Worm (Caenorhabditis elegans) whole organism, L3 larva: ENCODE measurements around the gene lgc-11.
A peak's percentile ranks its signal among the peaks of the same experiment; 100 is the strongest.

Experiments
- ZK546.5 ChIP-seq: sonication (generic microtip); optimal IDR thresholded peaks from 2 replicates; lab custom pipeline; 2017; ENCODE audit warnings: missing biosample characterization, missing genetic modification characterization
- aly-2 ChIP-seq: fragments of 150-350 bp; optimal IDR thresholded peaks from 2 replicates; lab custom pipeline; 2014; ENCODE audit warnings: missing biosample characterization, missing genetic modification characterization
- ama-1 ChIP-seq: fragments of 150-350 bp; optimal IDR thresholded peaks from 2 replicates; lab custom pipeline; 2018
- ceh-16 ChIP-seq: sonication (generic microtip); optimal IDR thresholded peaks from 2 replicates; lab custom pipeline; 2017; ENCODE audit warnings: missing biosample characterization, missing genetic modification characterization
- ceh-82 ChIP-seq: fragments of 150-350 bp; optimal IDR thresholded peaks from 2 replicates; lab custom pipeline; 2014; ENCODE audit warnings: missing biosample characterization, missing genetic modification characterization
- egl-27 ChIP-seq: sonication (generic microtip); optimal IDR thresholded peaks from 4 replicates; lab custom pipeline; 2017; ENCODE audit warnings: missing biosample characterization, missing genetic modification reagents, missing genetic modification characterization
- egl-5 ChIP-seq: fragments of 150-350 bp; optimal IDR thresholded peaks from 2 replicates; lab custom pipeline; 2017; ENCODE audit warnings: missing biosample characterization, missing genetic modification reagents, missing genetic modification characterization, inconsistent platforms
- elt-1 ChIP-seq: fragments of 150-350 bp; optimal IDR thresholded peaks from 2 replicates; lab custom pipeline; 2014; ENCODE audit warnings: missing biosample characterization, missing genetic modification characterization
- elt-3 ChIP-seq, 3 experiments: fragments of 150-350 bp in 1 of 3; sonication (generic microtip) in 2 of 3; optimal IDR thresholded peaks; 2 replicates in 2 of 3; 4 replicates in 1 of 3; lab custom pipeline; 2014 to 2017; ENCODE audit warnings: missing biosample characterization in 3 of 3, missing genetic modification characterization in 3 of 3
- hmg-11 ChIP-seq: sonication (generic microtip); optimal IDR thresholded peaks from 2 replicates; lab custom pipeline; 2016; ENCODE audit warnings: missing genetic modification characterization, missing compliant biosample characterization
- jun-1 ChIP-seq: fragments of 150-350 bp; optimal IDR thresholded peaks from 2 replicates; lab custom pipeline; 2014; ENCODE audit warnings: missing biosample characterization, missing genetic modification reagents, missing genetic modification characterization
- lin-39 ChIP-seq: fragments of 150-350 bp; optimal IDR thresholded peaks from 2 replicates; lab custom pipeline; 2018; ENCODE audit warnings: missing biosample characterization, missing genetic modification reagents, missing genetic modification characterization
- lsy-12 ChIP-seq: sonication (generic microtip); optimal IDR thresholded peaks from 2 replicates; lab custom pipeline; 2016; ENCODE audit warnings: mild to moderate bottlenecking, missing genetic modification characterization, missing compliant biosample characterization
- mml-1 ChIP-seq: fragments of 150-350 bp; sonication (generic microtip); optimal IDR thresholded peaks from 3 replicates; lab custom pipeline; 2014; ENCODE audit warnings: missing biosample characterization, missing genetic modification characterization
- nfya-1 ChIP-seq: sonication (generic microtip); optimal IDR thresholded peaks from 2 replicates; lab custom pipeline; 2017; ENCODE audit warnings: missing genetic modification characterization, mild to moderate bottlenecking, missing compliant biosample characterization, antibody characterized with exemption, moderate library complexity; ENCODE audit not compliant: insufficient read depth
- nhr-11 ChIP-seq: fragments of 150-350 bp; optimal IDR thresholded peaks from 2 replicates; lab custom pipeline; 2014; ENCODE audit warnings: missing biosample characterization, missing genetic modification characterization
- nhr-23 ChIP-seq: fragments of 150-350 bp; optimal IDR thresholded peaks from 2 replicates; lab custom pipeline; 2014; ENCODE audit warnings: missing biosample characterization, missing genetic modification reagents, missing genetic modification characterization
- nhr-237 ChIP-seq: fragments of 150-350 bp; optimal IDR thresholded peaks from 2 replicates; lab custom pipeline; 2014; ENCODE audit warnings: missing biosample characterization, missing genetic modification characterization
- nhr-25 ChIP-seq: sonication (generic microtip); optimal IDR thresholded peaks from 2 replicates; lab custom pipeline; 2017; ENCODE audit warnings: missing biosample characterization, missing genetic modification characterization
- nhr-28 ChIP-seq: fragments of 150-350 bp; optimal IDR thresholded peaks from 2 replicates; lab custom pipeline; 2014; ENCODE audit warnings: missing biosample characterization, missing genetic modification characterization
- nhr-43 ChIP-seq: sonication (generic microtip); optimal IDR thresholded peaks from 2 replicates; lab custom pipeline; 2016; ENCODE audit warnings: mild to moderate bottlenecking, missing genetic modification characterization, missing compliant biosample characterization; ENCODE audit not compliant: poor library complexity, severe bottlenecking
- nhr-77 ChIP-seq: fragments of 150-350 bp; optimal IDR thresholded peaks from 2 replicates; lab custom pipeline; 2014; ENCODE audit warnings: missing biosample characterization, missing genetic modification characterization
- pqm-1 ChIP-seq: fragments of 150-350 bp; optimal IDR thresholded peaks from 2 replicates; lab custom pipeline; 2017; ENCODE audit warnings: missing biosample characterization, missing genetic modification characterization, inconsistent platforms
- sea-2 ChIP-seq: fragments of 150-350 bp; sonication (generic microtip); optimal IDR thresholded peaks from 4 replicates; lab custom pipeline; 2014; ENCODE audit warnings: missing biosample characterization, missing genetic modification reagents, missing genetic modification characterization
- skn-1 ChIP-seq: fragments of 150-350 bp; optimal IDR thresholded peaks from 2 replicates; lab custom pipeline; 2014; ENCODE audit warnings: missing biosample characterization, missing genetic modification characterization
- snpc-4 ChIP-seq: fragments of 150-350 bp; optimal IDR thresholded peaks from 2 replicates; lab custom pipeline; 2014; ENCODE audit warnings: missing biosample characterization, missing genetic modification characterization
- tbx-2 ChIP-seq: sonication (generic microtip); optimal IDR thresholded peaks from 2 replicates; lab custom pipeline; 2016; ENCODE audit warnings: mild to moderate bottlenecking, missing genetic modification characterization, missing compliant biosample characterization
- zag-1 ChIP-seq: fragments of 150-350 bp; optimal IDR thresholded peaks from 2 replicates; lab custom pipeline; 2014; ENCODE audit warnings: missing biosample characterization, missing genetic modification characterization
- ztf-11 ChIP-seq: fragments of 150-350 bp; optimal IDR thresholded peaks from 2 replicates; lab custom pipeline; 2014; ENCODE audit warnings: missing biosample characterization, missing genetic modification characterization
- ztf-4 ChIP-seq: fragments of 150-350 bp; optimal IDR thresholded peaks from 2 replicates; lab custom pipeline; 2014; ENCODE audit warnings: missing biosample characterization, missing genetic modification characterization

lgc-11 gene

DNA sequence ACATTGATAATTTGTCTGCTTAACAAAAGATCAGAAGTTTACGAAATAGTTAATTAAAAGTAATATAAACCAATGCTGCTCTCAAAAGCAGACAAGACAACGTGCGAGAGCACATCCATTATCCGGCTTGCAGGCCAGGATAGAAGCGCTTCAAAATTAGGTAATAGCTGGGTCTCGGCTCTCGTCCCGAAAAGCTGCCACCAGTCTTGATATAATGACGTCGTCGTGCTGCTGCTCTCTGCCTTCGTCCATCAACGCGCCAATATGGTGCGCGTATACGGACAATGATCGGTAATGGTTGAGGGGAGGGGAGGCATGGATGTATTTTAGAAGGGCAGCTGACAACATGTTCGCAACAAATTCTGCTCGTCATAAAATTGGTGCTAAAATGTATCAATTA is 28.0 kb upstream of the lgc-11 start:
- TF ChIP-seq nhr-237 (tag; lab: Kevin White, UChicago) (no peak), nhr-77 (tag; lab: Kevin White, UChicago) (no peak), ztf-4 (tag; lab: Kevin White, UChicago) (no peak), zag-1 (tag; lab: Kevin White, UChicago) (no peak), nhr-25 (no peak), ztf-11 (no peak), ama-1 (lab: Kevin White, UChicago) (no peak), mml-1 (tag; lab: Kevin White, UChicago) (no peak), jun-1 (tag; lab: Kevin White, UChicago) (no peak)
- TF ChIP-seq, all 47 proteins: peak for 0

DNA sequence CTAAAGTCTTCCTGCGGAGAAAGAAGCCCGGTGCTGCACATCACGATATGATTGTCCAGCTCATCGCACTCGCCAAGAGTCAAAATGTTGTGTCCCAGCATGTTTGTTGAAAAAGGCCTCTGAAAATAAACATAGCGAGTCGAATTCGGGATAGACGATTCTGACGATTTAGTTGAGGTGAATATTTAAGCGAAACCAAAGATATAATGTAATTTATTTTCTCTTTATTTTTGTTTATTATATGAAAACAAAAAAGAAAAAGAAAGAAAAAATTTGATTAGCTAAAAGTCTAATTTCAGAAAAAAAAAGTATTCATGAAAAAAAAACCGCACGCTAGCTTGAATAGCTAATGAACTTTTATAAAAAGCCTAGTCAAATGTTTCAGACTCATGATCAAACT is 26.2 kb upstream of the lgc-11 start, which contains the start of gene ceh-14:
TSS of gene ceh-14 (minus strand) at position 101 of the 400 bp plus-strand sequence.
- TF ChIP-seq egl-27 (tag; lab: Kevin White, UChicago), result no peak
- TF ChIP-seq ceh-82 (tag; lab: Kevin White, UChicago), result no peak
- TF ChIP-seq zag-1 (tag; lab: Kevin White, UChicago), result no peak
- TF ChIP-seq tbx-2 (tag; lab: Kevin White, UChicago), result no peak
- no peak for TF ChIP-seq nfya-1
- TF ChIP-seq aly-2 (tag; lab: Kevin White, UChicago), result no peak
- TF ChIP-seq, all 47 proteins: peak for 0

DNA sequence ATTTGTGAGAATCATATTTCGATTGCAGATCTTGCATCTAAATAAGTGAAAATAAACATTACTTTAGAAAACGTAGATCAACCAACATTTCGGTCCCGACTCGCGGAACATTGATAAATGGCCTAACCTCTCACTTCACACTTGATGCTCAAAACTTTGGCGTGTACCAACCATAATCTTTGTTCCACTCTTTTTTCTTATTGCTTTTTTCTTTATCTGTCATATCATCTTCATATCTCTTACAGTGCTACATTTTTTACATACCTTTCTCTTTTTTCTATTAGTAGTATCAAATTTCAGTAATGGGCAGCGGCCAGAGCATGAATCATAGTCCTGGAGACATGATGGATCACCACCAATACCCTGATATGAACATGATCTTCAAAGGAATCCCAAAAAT is 18.8 kb upstream of the lgc-11 start, which contains the start of gene F46C8.3:
TSS of gene F46C8.3 (plus strand) at position 301 of the 400 bp plus-strand sequence.
- TF ChIP-seq nfya-1 (no peak), nhr-11 (tag; lab: Kevin White, UChicago) (no peak), ceh-16 (tag; lab: Kevin White, UChicago) (no peak), lsy-12 (no peak), elt-3 (tag; optimal IDR thresholded peaks at IDR 0.05; lab: Kevin White, UChicago) (no peak)

DNA sequence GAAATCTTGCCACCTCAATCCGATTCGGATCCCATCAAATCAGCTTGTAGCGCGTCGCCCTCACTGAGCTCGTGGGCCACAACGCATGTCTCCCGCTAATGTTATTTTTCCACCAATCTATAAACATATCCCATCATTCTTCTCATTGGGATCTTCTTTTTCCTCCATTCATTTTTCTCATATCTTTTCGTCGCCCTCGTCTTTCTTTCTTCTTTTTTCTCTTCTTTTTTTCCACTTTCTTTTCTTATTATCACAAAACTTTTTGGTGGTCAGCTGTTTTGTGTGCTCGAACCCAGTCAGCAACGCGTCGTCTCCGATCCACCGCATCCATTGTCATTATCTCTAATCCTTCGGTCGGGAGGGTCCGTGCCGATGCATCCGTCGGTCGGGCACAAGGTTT is 17.4 kb upstream of the lgc-11 start:
- TF ChIP-seq zag-1 (tag; lab: Kevin White, UChicago) (no peak), nfya-1 (peak; percentile 27), egl-27 (tag; lab: Kevin White, UChicago) (no peak)

ce11 chrX:7522595-7522994 is 16.2 kb upstream of the lgc-11 start:
- no peak for TF ChIP-seq sea-2 (GFP tag; lab: Kevin White, UChicago)
- peak; percentile 14 for TF ChIP-seq lin-39 (tag; lab: Kevin White, UChicago)
- peak; percentile 93 for TF ChIP-seq egl-5 (tag; lab: Kevin White, UChicago)

DNA sequence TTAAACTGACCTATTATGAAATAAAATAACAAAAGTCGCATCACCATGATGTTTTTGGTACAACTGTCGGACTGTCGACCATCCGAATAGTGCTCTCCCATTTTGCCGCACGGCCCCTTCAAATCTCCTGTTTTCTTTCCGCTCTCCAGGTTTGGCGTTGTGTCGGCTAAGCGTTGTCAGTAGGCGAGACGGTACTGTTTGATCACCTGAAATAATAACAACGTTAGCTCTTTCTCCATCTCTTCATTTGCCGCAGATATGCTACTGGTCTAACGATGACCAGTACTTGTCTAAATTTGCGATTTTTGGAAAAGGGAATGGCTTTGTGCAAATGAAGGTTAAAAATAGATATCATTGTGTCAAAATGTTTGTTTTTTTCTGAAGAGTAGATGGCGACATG is 13.1 kb upstream of the lgc-11 start, which contains the start of gene chts-1:
TSS of gene chts-1 (minus strand) at position 101 of the 400 bp plus-strand sequence.
- TF ChIP-seq ZK546.5 (tag; lab: Kevin White, UChicago), result no peak
- no peak for TF ChIP-seq elt-1 (tag; lab: Kevin White, UChicago)
- TF ChIP-seq nfya-1, result no peak
- no peak for TF ChIP-seq elt-3 (tag; optimal IDR thresholded peaks at IDR 0.05; lab: Kevin White, UChicago)
- TF ChIP-seq ceh-82 (tag; lab: Kevin White, UChicago), result no peak

ce11 chrX:7512714-7513113 is 6.3 kb upstream of the lgc-11 start:
- no peak for TF ChIP-seq ztf-11
- TF ChIP-seq skn-1, result no peak
- TF ChIP-seq aly-2 (tag; lab: Kevin White, UChicago), result no peak
- TF ChIP-seq ZK546.5 (tag; lab: Kevin White, UChicago), result no peak
- TF ChIP-seq pqm-1 (tag; lab: Kevin White, UChicago), result no peak
- TF ChIP-seq nhr-28 (tag; lab: Kevin White, UChicago), result no peak
- TF ChIP-seq nhr-23 (tag; lab: Kevin White, UChicago), result no peak
- TF ChIP-seq snpc-4, result no peak
- no peak for TF ChIP-seq nhr-77 (tag; lab: Kevin White, UChicago)
- TF ChIP-seq nhr-43, result no peak
- TF ChIP-seq hmg-11 (tag; lab: Kevin White, UChicago), result no peak
